Fruit fly (Drosophila melanogaster) whole organism, prepupa: ENCODE data around the gene homer.

Experiments used
- Blimp-1 ChIP-seq: fragments of 200-800 bp; sonication (Bioruptor generic); optimal IDR thresholded peaks from 3 replicates; lab custom pipeline; 2017; ENCODE audit warnings: missing biosample characterization, missing genetic modification characterization, mild to moderate bottlenecking, moderate library complexity, missing genetic modification reagents
- CG10631 ChIP-seq: fragments of 200-800 bp; sonication (Bioruptor generic); optimal IDR thresholded peaks from 2 replicates; lab custom pipeline; 2016; ENCODE audit warnings: missing biosample characterization, missing genetic modification characterization
- CG10669 ChIP-seq: fragments of 200-800 bp; sonication (Bioruptor generic); optimal IDR thresholded peaks from 3 replicates; lab custom pipeline; 2018; ENCODE audit warnings: missing biosample characterization, mild to moderate bottlenecking, missing genetic modification characterization, moderate library complexity
- CG11294 ChIP-seq: fragments of 200-800 bp; sonication (Bioruptor generic); IDR thresholded peaks from 2 replicates; pipeline ENCODE4 v1.3.6; 2022; ENCODE audit warnings: missing biosample characterization, missing genetic modification characterization
- CG11762 ChIP-seq: fragments of 200-800 bp; sonication (Bioruptor generic); optimal IDR thresholded peaks from 3 replicates; lab custom pipeline; 2016; ENCODE audit warnings: missing biosample characterization, missing genetic modification characterization; ENCODE audit not compliant: insufficient read depth
- CG11902 ChIP-seq: fragments of 200-800 bp; sonication (Bioruptor generic); optimal IDR thresholded peaks from 3 replicates; lab custom pipeline; 2016; ENCODE audit warnings: missing biosample characterization, missing genetic modification characterization
- CG1621 ChIP-seq: fragments of 200-800 bp; sonication (Bioruptor generic); optimal IDR thresholded peaks from 3 replicates; lab custom pipeline; 2018; ENCODE audit warnings: missing biosample characterization, mild to moderate bottlenecking, missing genetic modification characterization
- CG16779 ChIP-seq: fragments of 200-800 bp; sonication (Bioruptor generic); optimal IDR thresholded peaks from 3 replicates; lab custom pipeline; 2017; ENCODE audit warnings: missing biosample characterization, mild to moderate bottlenecking, missing genetic modification characterization
- CG3032 ChIP-seq: fragments of 200-800 bp; optimal IDR thresholded peaks from 2 replicates; lab custom pipeline; 2019; ENCODE audit warnings: missing biosample characterization, mild to moderate bottlenecking, missing genetic modification characterization, moderate library complexity
- CG31627 ChIP-seq: fragments of 200-800 bp; sonication (Bioruptor generic); optimal IDR thresholded peaks from 3 replicates; lab custom pipeline; 2016; ENCODE audit warnings: missing biosample characterization, missing genetic modification characterization
- CG32006 ChIP-seq: fragments of 200-800 bp; sonication (Bioruptor generic); optimal IDR thresholded peaks from 3 replicates; lab custom pipeline; 2017; ENCODE audit warnings: missing biosample characterization, mild to moderate bottlenecking, missing genetic modification characterization
- CG34406 ChIP-seq: fragments of 200-800 bp; sonication (Bioruptor generic); optimal IDR thresholded peaks from 3 replicates; lab custom pipeline; 2016; ENCODE audit warnings: missing biosample characterization, missing genetic modification characterization
- CG3919 ChIP-seq: fragments of 200-800 bp; sonication (Bioruptor generic); optimal IDR thresholded peaks from 3 replicates; lab custom pipeline; 2016; ENCODE audit warnings: missing biosample characterization, missing genetic modification characterization
- CG4318 ChIP-seq: fragments of 200-800 bp; sonication (Bioruptor generic); optimal IDR thresholded peaks from 3 replicates; lab custom pipeline; 2017; ENCODE audit warnings: missing biosample characterization, mild to moderate bottlenecking, missing genetic modification characterization
- CG6163 ChIP-seq: fragments of 200-800 bp; sonication (Bioruptor generic); IDR thresholded peaks from 3 replicates; pipeline ENCODE4 v1.3.6; 2022; ENCODE audit warnings: missing biosample characterization, missing genetic modification characterization
- CG6276 ChIP-seq: fragments of 200-800 bp; sonication (Bioruptor generic); optimal IDR thresholded peaks from 2 replicates; lab custom pipeline; 2017; ENCODE audit warnings: missing biosample characterization, mild to moderate bottlenecking, missing genetic modification characterization
- CG6808 ChIP-seq: fragments of 200-800 bp; sonication (Bioruptor generic); optimal IDR thresholded peaks from 3 replicates; lab custom pipeline; 2017; ENCODE audit warnings: missing biosample characterization, missing genetic modification characterization, mild to moderate bottlenecking, moderate library complexity, missing genetic modification reagents
- CG7368 ChIP-seq: fragments of 200-800 bp; sonication (Bioruptor generic); optimal IDR thresholded peaks from 3 replicates; lab custom pipeline; 2016; ENCODE audit warnings: missing biosample characterization, missing genetic modification characterization
- CG8119 ChIP-seq: fragments of 200-800 bp; sonication (Bioruptor generic); IDR thresholded peaks from 3 replicates; pipeline ENCODE4 v1.3.6; 2022; ENCODE audit warnings: missing biosample characterization, missing genetic modification characterization
- CG8319 ChIP-seq: fragments of 200-800 bp; sonication (Bioruptor generic); optimal IDR thresholded peaks from 3 replicates; lab custom pipeline; 2016; ENCODE audit warnings: missing biosample characterization, missing genetic modification characterization
- CG8632 ChIP-seq: fragments of 200-800 bp; sonication (Bioruptor generic); optimal IDR thresholded peaks from 3 replicates; lab custom pipeline; 2016; ENCODE audit warnings: missing biosample characterization, missing genetic modification characterization
- CG9139 ChIP-seq: fragments of 200-800 bp; sonication (Bioruptor generic); optimal IDR thresholded peaks from 3 replicates; lab custom pipeline; 2017; ENCODE audit warnings: missing biosample characterization, mild to moderate bottlenecking, missing genetic modification characterization
- Eip75B ChIP-seq: fragments of 200-800 bp; sonication (Bioruptor generic); optimal IDR thresholded peaks from 3 replicates; lab custom pipeline; 2016; ENCODE audit warnings: missing biosample characterization, missing genetic modification characterization
- Eip78C ChIP-seq: fragments of 200-800 bp; sonication (Bioruptor generic); peaks from one replicate; lab custom pipeline; 2016; ENCODE audit warnings: missing biosample characterization, missing genetic modification characterization
- Eip93F ChIP-seq: fragments of 200-800 bp; sonication (Bioruptor generic); optimal IDR thresholded peaks from 2 replicates; lab custom pipeline; 2016; ENCODE audit warnings: missing biosample characterization, mild to moderate bottlenecking, missing genetic modification characterization
- Gug ChIP-seq: fragments of 200-800 bp; sonication (Bioruptor generic); IDR thresholded peaks from 2 replicates; pipeline ENCODE4 v1.3.6; 2022; ENCODE audit warnings: missing biosample characterization, missing genetic modification characterization
- Hr38 ChIP-seq: sonication (Bioruptor generic); optimal IDR thresholded peaks from 2 replicates; lab custom pipeline; 2016; ENCODE audit warnings: missing biosample characterization, missing genetic modification characterization
- Hr39 ChIP-seq: fragments of 200-800 bp; sonication (Bioruptor generic); optimal IDR thresholded peaks from 2 replicates; lab custom pipeline; 2016; ENCODE audit warnings: missing biosample characterization, missing genetic modification characterization
- Hr4 ChIP-seq: fragments of 200-800 bp; sonication (Bioruptor generic); optimal IDR thresholded peaks from 3 replicates; lab custom pipeline; 2016; ENCODE audit warnings: missing biosample characterization, missing genetic modification characterization
- OdsH ChIP-seq: fragments of 200-800 bp; sonication (Bioruptor generic); optimal IDR thresholded peaks from 3 replicates; lab custom pipeline; 2016; ENCODE audit warnings: missing biosample characterization, missing genetic modification characterization
- Sox102F ChIP-seq: fragments of 200-800 bp; sonication (Bioruptor generic); optimal IDR thresholded peaks from 2 replicates; lab custom pipeline; 2016; ENCODE audit warnings: missing biosample characterization, mild to moderate bottlenecking, missing genetic modification characterization
- Sox14 ChIP-seq: fragments of 200-800 bp; sonication (Bioruptor generic); optimal IDR thresholded peaks from 3 replicates; lab custom pipeline; 2016; ENCODE audit warnings: missing biosample characterization, missing genetic modification characterization
- Sox15 ChIP-seq: fragments of 200-800 bp; sonication (Bioruptor generic); optimal IDR thresholded peaks from 3 replicates; lab custom pipeline; 2016; ENCODE audit warnings: missing biosample characterization, missing genetic modification characterization
- achi ChIP-seq: fragments of 200-800 bp; sonication (Bioruptor generic); optimal IDR thresholded peaks from 3 replicates; lab custom pipeline; 2016; ENCODE audit warnings: missing biosample characterization, missing genetic modification characterization
- cyc ChIP-seq: fragments of 200-800 bp; sonication (Bioruptor generic); optimal IDR thresholded peaks from 3 replicates; lab custom pipeline; 2016; ENCODE audit warnings: missing biosample characterization, missing genetic modification characterization
- dac ChIP-seq: fragments of 200-800 bp; sonication (Bioruptor generic); optimal IDR thresholded peaks from 2 replicates; lab custom pipeline; 2017; ENCODE audit warnings: missing biosample characterization, mild to moderate bottlenecking, missing genetic modification characterization
- dsx ChIP-seq: fragments of 200-800 bp; optimal IDR thresholded peaks from 3 replicates; lab custom pipeline; 2019; ENCODE audit warnings: missing biosample characterization, mild to moderate bottlenecking, missing genetic modification characterization, moderate library complexity; ENCODE audit not compliant: poor library complexity, severe bottlenecking
- eg ChIP-seq: fragments of 200-800 bp; sonication (Bioruptor generic); IDR thresholded peaks from 3 replicates; pipeline ENCODE4 v1.3.6; 2022; ENCODE audit warnings: missing biosample characterization, missing genetic modification characterization
- esn ChIP-seq: fragments of 200-800 bp; sonication (Bioruptor generic); optimal IDR thresholded peaks from 2 replicates; lab custom pipeline; 2016; ENCODE audit warnings: missing biosample characterization, mild to moderate bottlenecking, missing genetic modification characterization, moderate library complexity
- fd59A ChIP-seq: fragments of 200-800 bp; sonication (Bioruptor generic); optimal IDR thresholded peaks from 2 replicates; lab custom pipeline; 2017; ENCODE audit warnings: missing biosample characterization, mild to moderate bottlenecking, missing genetic modification characterization, missing genetic modification reagents
- fkh ChIP-seq: fragments of 200-800 bp; sonication (Bioruptor generic); optimal IDR thresholded peaks from 3 replicates; lab custom pipeline; 2017; ENCODE audit warnings: missing biosample characterization, mild to moderate bottlenecking, missing genetic modification characterization, moderate library complexity
- salr ChIP-seq, 2 experiments: fragments of 200-800 bp; sonication (Bioruptor generic); optimal IDR thresholded peaks; 3 replicates each; lab custom pipeline; 2016 to 2018; ENCODE audit warnings: missing biosample characterization in 2 of 2, missing genetic modification characterization in 2 of 2, mild to moderate bottlenecking in 1 of 2
- ss ChIP-seq, 2 experiments: fragments of 200-800 bp; sonication (Bioruptor generic); optimal IDR thresholded peaks; 2 replicates in 1 of 2; 3 replicates in 1 of 2; lab custom pipeline; 2017 to 2018; ENCODE audit warnings: mild to moderate bottlenecking in 2 of 2, missing biosample characterization in 2 of 2, missing genetic modification characterization in 2 of 2, moderate library complexity in 1 of 2
- topi ChIP-seq: fragments of 200-800 bp; sonication (Bioruptor generic); optimal IDR thresholded peaks from 3 replicates; lab custom pipeline; 2016; ENCODE audit warnings: missing biosample characterization, missing genetic modification characterization
- vri ChIP-seq: fragments of 200-800 bp; sonication (Bioruptor generic); optimal IDR thresholded peaks from 3 replicates; lab custom pipeline; 2016; ENCODE audit warnings: missing biosample characterization, mild to moderate bottlenecking, missing genetic modification characterization

Gene homer

dm6 chr2L:6698387-6698786 is 24.8 kb downstream of the homer start (continued):
- TF ChIP-seq CG6276 (GFP tag; lab: Kevin White, UChicago) (peak; percentile 77), Hr4 (GFP tag; lab: Kevin White, UChicago) (peak; percentile 85), CG6808 (GFP tag; lab: Kevin White, UChicago) (peak; percentile 16), Eip75B (GFP tag; lab: Kevin White, UChicago) (peak; percentile 68), eg (GFP tag; lab: Robert Waterston, UW) (peak; percentile 91), fkh (GFP tag; lab: Kevin White, UChicago) (no peak), CG9139 (GFP tag; lab: Kevin White, UChicago) (no peak), CG11294 (GFP tag; lab: Robert Waterston, UW) (peak; percentile 62), fd59A (GFP tag; lab: Kevin White, UChicago) (peak; percentile 21), CG8119 (GFP tag; lab: Robert Waterston, UW) (peak; percentile 81), CG32006 (peak; percentile 71), Blimp-1 (GFP tag; lab: Kevin White, UChicago) (peak; percentile 26), ss (GFP tag; optimal IDR thresholded peaks at IDR 0.05; lab: Kevin White, UChicago) (peak in 1 of 2 experiments; percentile 16), vri (GFP tag; lab: Kevin White, UChicago) (peak; percentile 46), CG8632 (GFP tag; lab: Kevin White, UChicago) (peak; percentile 35), Eip78C (GFP tag; lab: Kevin White, UChicago) (peak; percentile 94), CG4318 (GFP tag; lab: Kevin White, UChicago) (peak; percentile 47), salr (GFP tag; optimal IDR thresholded peaks at IDR 0.05; lab: Kevin White, UChicago) (peak in 1 of 2 experiments; percentile 49), Sox15 (peak; percentile 6), Hr39 (peak; percentile 77)

DNA sequence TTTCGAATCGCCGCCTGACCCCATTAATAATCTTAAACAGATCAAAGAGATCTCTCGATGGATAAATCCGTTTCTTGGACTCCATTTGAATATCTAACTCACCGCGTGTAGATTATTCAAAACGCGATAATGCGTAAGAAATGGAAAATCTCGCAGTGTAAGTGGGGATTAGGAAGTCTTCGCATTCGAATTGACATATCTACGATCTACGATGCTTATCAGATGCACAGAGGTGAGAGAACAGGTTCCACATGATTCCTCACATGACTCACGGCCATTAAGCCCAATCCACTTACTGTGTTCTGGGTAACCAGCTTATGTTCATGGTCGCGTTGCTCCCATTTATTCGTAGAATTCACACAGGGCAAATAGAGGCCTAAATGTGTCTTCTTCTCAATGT is 26.9 kb downstream of the homer start:
- no peak for TF ChIP-seq CG7368

dm6 chr2L:6693794-6694254 is 29.3 kb downstream of the homer start:
- TF ChIP-seq Hr4 (GFP tag; lab: Kevin White, UChicago) (peak; percentile 72), CG16779 (no peak), CG8119 (GFP tag; lab: Robert Waterston, UW) (peak; percentile 74), CG11294 (GFP tag; lab: Robert Waterston, UW) (no peak), esn (GFP tag; lab: Kevin White, UChicago) (peak; percentile 64), CG3919 (peak; percentile 68), CG1621 (tag; lab: Kevin White, UChicago) (no peak), cyc (GFP tag; lab: Kevin White, UChicago) (peak; percentile 18), CG11762 (GFP tag; lab: Kevin White, UChicago) (peak; percentile 34), Hr38 (GFP tag; lab: Kevin White, UChicago) (no peak), Sox102F (GFP tag; lab: Kevin White, UChicago) (peak; percentile 36), fd59A (GFP tag; lab: Kevin White, UChicago) (peak; percentile 54), Sox14 (GFP tag; lab: Kevin White, UChicago) (peak; percentile 26), CG6808 (GFP tag; lab: Kevin White, UChicago) (peak; percentile 81), CG3032 (tag; lab: Kevin White, UChicago) (peak; percentile 77), eg (GFP tag; lab: Robert Waterston, UW) (peak; percentile 42; the same call in 1 of the 3 replicates), CG6276 (GFP tag; lab: Kevin White, UChicago) (peak; percentile 82), Eip93F (no peak), dsx (peak; percentile 72), CG8319 (peak; percentile 2), OdsH (GFP tag; lab: Kevin White, UChicago) (peak; percentile 60), CG10631 (GFP tag; lab: Kevin White, UChicago) (peak; percentile 61), fkh (GFP tag; lab: Kevin White, UChicago) (no peak), topi (peak; percentile 58), CG31627 (peak; percentile 29), CG10669 (GFP tag; lab: Kevin White, UChicago) (peak; percentile 62), CG11902 (GFP tag; lab: Kevin White, UChicago) (no peak), Gug (GFP tag; lab: Robert Waterston, UW) (peak; percentile 8; the same call in 1 of the 2 replicates), vri (GFP tag; lab: Kevin White, UChicago) (peak; percentile 20), CG6163 (GFP tag; lab: Robert Waterston, UW) (no peak), Hr39 (peak; percentile 6), dac (GFP tag; lab: Kevin White, UChicago) (peak; percentile 56), CG32006 (peak; percentile 89), ss (GFP tag; optimal IDR thresholded peaks at IDR 0.05; lab: Kevin White, UChicago) (peak; percentile 74 to 75), CG8632 (GFP tag; lab: Kevin White, UChicago) (peak; percentile 50), achi (GFP tag; lab: Kevin White, UChicago) (peak; percentile 59), CG34406 (peak; percentile 44)
